Worm (Caenorhabditis elegans): ENCODE data around the gene K03B4.6.

- TF ChIP-seq ztf-23 (GFP tag; IDR thresholded peaks at IDR 0.05) (no peak), ref-1 (GFP tag; conservative IDR thresholded peaks at IDR 0.05) (no peak)
Measured at ce11 chrV:4653871-4654605, 22.0 kb downstream of the K03B4.6 start, which contains the start of the genes col-139 and F41F3.1.
